Worm (Caenorhabditis elegans) whole organism, late embryonic: ENCODE measurements around the gene gmap-2.

ENCODE experiments used
- ama-1 ChIP-seq: fragments of 150-350 bp; optimal IDR thresholded peaks from 2 replicates; lab custom pipeline; 2014
- dmd-4 ChIP-seq: sonication (generic microtip); optimal IDR thresholded peaks from 2 replicates; lab custom pipeline; 2016; ENCODE audit warnings: borderline replicate concordance, missing genetic modification characterization, missing compliant biosample characterization
- dve-1 ChIP-seq: sonication (generic microtip); optimal IDR thresholded peaks from 2 replicates; lab custom pipeline; 2017; ENCODE audit warnings: antibody characterized with exemption, mild to moderate bottlenecking, missing genetic modification characterization, missing compliant biosample characterization
- elt-2 ChIP-seq: sonication (generic microtip); optimal IDR thresholded peaks from 2 replicates; lab custom pipeline; 2016; ENCODE audit warnings: missing genetic modification reagents, missing genetic modification characterization, missing compliant biosample characterization
- hlh-6 ChIP-seq: sonication (generic microtip); optimal IDR thresholded peaks from 2 replicates; lab custom pipeline; 2016; ENCODE audit warnings: missing genotype, missing genetic modification characterization, missing compliant biosample characterization
- nhr-11 ChIP-seq: fragments of 150-350 bp; optimal IDR thresholded peaks from 2 replicates; lab custom pipeline; 2014; ENCODE audit warnings: missing biosample characterization, missing genetic modification characterization
- pqm-1 ChIP-seq: sonication (generic microtip); optimal IDR thresholded peaks from 2 replicates; lab custom pipeline; 2016; ENCODE audit warnings: missing genetic modification characterization, missing compliant biosample characterization
- pros-1 ChIP-seq: fragments of 150-350 bp; optimal IDR thresholded peaks from 2 replicates; lab custom pipeline; 2014; ENCODE audit warnings: missing biosample characterization, missing genetic modification reagents, missing genetic modification characterization
- ref-2 ChIP-seq: sonication (generic microtip); optimal IDR thresholded peaks from 2 replicates; lab custom pipeline; 2016; ENCODE audit warnings: missing genetic modification characterization, missing compliant biosample characterization
- sox-4 ChIP-seq: sonication (generic microtip); optimal IDR thresholded peaks from 2 replicates; lab custom pipeline; 2017; ENCODE audit warnings: mild to moderate bottlenecking, missing genetic modification characterization, inconsistent platforms, missing compliant biosample characterization
- unc-86 ChIP-seq: sonication (generic microtip); optimal IDR thresholded peaks from 2 replicates; lab custom pipeline; 2016; ENCODE audit warnings: missing genetic modification characterization, missing compliant biosample characterization

DNA sequence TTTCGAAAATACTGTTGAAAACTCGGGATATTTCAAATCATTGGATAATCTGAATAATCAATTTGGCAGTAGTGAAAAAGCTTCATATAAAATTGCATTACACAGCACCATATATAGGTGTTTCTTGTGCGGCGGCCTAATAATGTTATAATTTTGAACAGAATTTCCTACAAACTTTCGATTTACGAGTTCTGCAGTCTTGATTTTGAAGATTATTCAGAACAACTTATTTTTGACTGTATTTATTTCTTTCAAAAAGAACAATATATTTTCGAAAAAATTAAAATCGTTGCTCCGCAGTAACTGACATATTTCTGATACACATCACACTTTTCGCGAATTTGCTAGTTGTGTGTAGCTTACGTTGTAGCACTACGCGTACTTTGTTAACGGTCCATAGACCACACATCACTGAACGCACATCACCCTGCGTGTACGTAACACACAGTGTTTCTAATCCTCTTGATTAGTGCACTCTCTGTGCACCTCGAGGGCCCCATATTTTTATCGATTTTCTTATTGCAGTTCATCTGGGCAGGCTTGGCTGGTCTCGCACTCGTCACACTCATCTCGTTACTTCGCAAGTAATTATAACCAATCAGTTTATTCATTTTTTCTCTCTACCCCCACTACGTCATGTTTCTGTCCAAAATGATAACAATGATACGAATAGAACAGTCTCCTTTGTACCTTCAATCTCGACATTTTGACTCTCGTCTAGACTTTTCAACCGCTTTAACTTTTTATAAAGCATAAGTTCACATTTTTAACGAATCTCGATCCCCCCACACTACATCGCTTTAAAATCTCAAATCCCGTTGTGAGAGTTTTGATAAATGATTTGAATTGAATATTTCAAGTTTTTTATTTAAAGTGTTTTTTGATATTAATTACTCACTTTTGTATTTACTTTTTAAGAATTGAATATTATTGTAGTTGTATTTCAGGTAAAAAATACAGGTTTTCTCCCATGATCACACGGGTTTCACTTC is 47.8 kb upstream of the gmap-2 start, which contains the start of the genes F11C1.1 and vwa-8:
- TF ChIP-seq pros-1 (tag; lab: Kevin White, UChicago) = no peak
- no peak for TF ChIP-seq ama-1
- no peak for TF ChIP-seq hlh-6 (tag; lab: Kevin White, UChicago)
- no peak for TF ChIP-seq dmd-4 (tag; lab: Kevin White, UChicago)
- TF ChIP-seq unc-86 (tag; lab: Kevin White, UChicago) = no peak
- TF ChIP-seq nhr-11 = no peak
- TF ChIP-seq dve-1 (tag; lab: Kevin White, UChicago) = no peak
- TF ChIP-seq ref-2 (tag; lab: Kevin White, UChicago) = no peak
- TF ChIP-seq sox-4 (tag; lab: Kevin White, UChicago) = no peak
- no peak for TF ChIP-seq pqm-1
- TF ChIP-seq elt-2 (tag; lab: Kevin White, UChicago) = no peak
